Worm (Caenorhabditis elegans) whole organism, L4/young adult: ENCODE results near the gene F07B7.12.
"Not testable (repeated sequence)": the region's sequence is repeated elsewhere in the genome, so short reads cannot be mapped to it uniquely, and the experiment has no call there.

ENCODE experiments used
- W03F9.2 ChIP-seq: fragments of 150-350 bp; optimal IDR thresholded peaks from 2 replicates; lab custom pipeline; 2014; ENCODE audit warnings: missing biosample characterization, missing genetic modification characterization
- dao-5 ChIP-seq: sonication (generic microtip); optimal IDR thresholded peaks from 2 replicates; lab custom pipeline; 2016; ENCODE audit warnings: missing genotype, missing genetic modification characterization, moderate library complexity, missing compliant biosample characterization
- him-1 ChIP-seq: sonication (generic microtip); optimal IDR thresholded peaks from 2 replicates; lab custom pipeline; 2016; ENCODE audit warnings: missing genotype, missing genetic modification reagents, missing genetic modification characterization, missing compliant biosample characterization

The F07B7.12 gene

ce11 chrV:8861949-8862348, at the start of gene F07B7.12:
F07B7.12 (minus strand) TSS chrV:8862049.
- not testable (repeated sequence) for TF ChIP-seq W03F9.2; him-1 (tag; lab: Kevin White, UChicago); dao-5

DNA sequence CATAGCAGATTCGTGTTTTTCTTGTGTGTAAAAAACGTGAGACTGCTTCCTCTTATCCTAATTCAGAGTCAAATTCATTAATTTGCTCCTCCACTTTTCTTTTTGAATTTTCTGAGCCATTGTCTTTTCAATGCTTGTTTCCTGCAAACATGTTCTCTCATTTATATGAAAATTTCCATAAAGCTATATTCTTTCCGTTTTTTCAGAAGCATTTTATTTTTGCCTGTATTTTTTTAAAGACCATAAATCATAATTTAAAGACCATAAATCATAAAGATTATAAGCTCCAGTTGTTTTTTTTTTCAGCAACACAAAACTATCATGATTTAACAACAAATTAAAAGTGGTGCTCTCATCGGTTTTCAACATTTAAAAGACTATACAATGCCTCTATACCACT, 45.0 kb upstream of the F07B7.12 start, which contains the start of gene frpr-11:
TSS of gene frpr-11 (plus strand) at position 301 of the 400 bp plus-strand sequence.
- no peak for TF ChIP-seq him-1 (tag; lab: Kevin White, UChicago)

ce11 chrV:8905656-8906055, 43.8 kb upstream of the F07B7.12 start:
- TF ChIP-seq dao-5 = no peak
- TF ChIP-seq W03F9.2 = no peak
- TF ChIP-seq him-1 (tag; lab: Kevin White, UChicago) = no peak

DNA sequence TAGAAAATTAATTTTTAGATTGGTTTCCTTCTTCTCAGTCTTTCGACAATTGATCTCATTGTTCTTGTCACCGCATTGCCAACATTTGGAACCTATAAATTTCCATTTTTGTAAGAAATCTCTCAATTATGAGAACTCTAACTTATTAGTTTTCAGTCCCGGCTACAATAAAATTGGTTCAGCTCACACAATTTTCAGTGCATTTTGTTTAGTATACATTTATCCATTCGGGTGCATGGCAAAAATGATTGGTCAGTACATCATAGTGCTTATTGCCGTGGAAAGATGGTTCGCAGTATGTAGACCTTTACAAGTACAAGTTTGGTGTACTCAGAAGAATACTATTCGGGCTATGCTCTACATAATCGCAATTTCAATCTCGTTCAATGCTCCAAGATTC, 42.1 kb upstream of the F07B7.12 start:
- TF ChIP-seq W03F9.2 (no peak), dao-5 (no peak), him-1 (tag; lab: Kevin White, UChicago) (no peak)

ce11 chrV:8902697-8903096, 40.8 kb upstream of the F07B7.12 start, which contains the start of gene frpr-12:
frpr-12 (plus strand) TSS chrV:8902997.
- no peak for TF ChIP-seq dao-5
- TF ChIP-seq him-1 (tag; lab: Kevin White, UChicago) = no peak
- no peak for TF ChIP-seq W03F9.2

DNA sequence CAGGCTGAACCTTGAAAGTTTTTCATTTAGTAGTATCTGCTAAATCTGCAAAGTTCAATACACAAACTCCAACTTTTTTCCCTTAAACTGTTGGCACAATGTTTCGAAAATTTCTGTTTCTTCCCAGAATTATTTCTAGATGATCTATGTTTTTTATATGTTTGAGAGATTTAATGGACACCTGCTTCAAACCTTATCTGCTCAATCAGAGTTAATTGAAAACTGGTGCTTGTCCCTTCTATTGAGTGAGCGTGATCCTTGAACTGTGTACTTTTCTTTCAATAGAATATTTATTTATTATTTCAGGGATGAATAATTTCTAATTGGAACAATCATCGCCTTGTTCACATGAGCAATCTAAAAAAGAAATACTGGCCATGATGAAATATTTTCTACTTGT, 36.9 kb upstream of the F07B7.12 start, which contains the start of gene frpr-13:
TSS of gene frpr-13 (plus strand) at position 301 of the 400 bp plus-strand sequence.
- TF ChIP-seq him-1 (tag; lab: Kevin White, UChicago) = no peak
- no peak for TF ChIP-seq W03F9.2
- no peak for TF ChIP-seq dao-5

ce11 chrV:8897942-8898419, 36.1 kb upstream of the F07B7.12 start, which contains the start of the genes his-17 and his-18:
his-17 (minus strand) TSS chrV:8897992.
his-18 (plus strand) TSS chrV:8898228.
- TF ChIP-seq W03F9.2; dao-5; him-1 (tag; lab: Kevin White, UChicago): not testable (repeated sequence)

- not testable (repeated sequence) for TF ChIP-seq dao-5; him-1 (tag; lab: Kevin White, UChicago); W03F9.2
Observed at ce11 chrV:8835311-8835710, 26.5 kb downstream of the F07B7.12 start, which contains the start of gene F07B7.7. F07B7.7 (plus strand) TSS chrV:8835611.

DNA sequence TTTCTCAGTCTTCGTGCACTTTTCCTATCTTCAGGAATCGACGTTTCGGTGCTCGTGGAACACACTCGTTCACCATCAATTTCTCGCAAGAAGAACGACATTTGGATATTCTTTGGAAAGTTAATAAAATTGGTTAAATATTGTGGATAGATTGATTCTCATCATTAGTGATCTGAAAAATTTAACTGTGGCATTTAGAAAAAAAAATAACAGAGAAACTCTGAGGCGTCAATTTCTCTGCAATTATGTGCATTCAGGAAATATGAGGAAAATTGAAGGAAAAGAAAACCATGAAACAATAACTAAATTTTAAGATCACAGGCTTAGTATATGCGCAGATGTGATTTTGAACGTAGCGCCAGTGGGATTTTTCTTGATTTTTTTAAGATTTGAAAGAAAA, 42.0 kb downstream of the F07B7.12 start, which contains the start of gene rpm-1:
TSS of gene rpm-1 (minus strand) at position 101 of the 400 bp plus-strand sequence.
- TF ChIP-seq dao-5; W03F9.2; him-1 (tag; lab: Kevin White, UChicago): not testable (repeated sequence)
